Worm (Caenorhabditis elegans) whole organism, L4/young adult: ENCODE data around the gene let-99.

ENCODE experiments used
- W03F9.2 ChIP-seq: fragments of 150-350 bp; optimal IDR thresholded peaks from 2 replicates; lab custom pipeline; 2014; ENCODE audit warnings: missing biosample characterization, missing genetic modification characterization
- dao-5 ChIP-seq: sonication (generic microtip); optimal IDR thresholded peaks from 2 replicates; lab custom pipeline; 2016; ENCODE audit warnings: missing genotype, missing genetic modification characterization, moderate library complexity, missing compliant biosample characterization
- him-1 ChIP-seq: sonication (generic microtip); optimal IDR thresholded peaks from 2 replicates; lab custom pipeline; 2016; ENCODE audit warnings: missing genotype, missing genetic modification reagents, missing genetic modification characterization, missing compliant biosample characterization

Gene let-99

DNA sequence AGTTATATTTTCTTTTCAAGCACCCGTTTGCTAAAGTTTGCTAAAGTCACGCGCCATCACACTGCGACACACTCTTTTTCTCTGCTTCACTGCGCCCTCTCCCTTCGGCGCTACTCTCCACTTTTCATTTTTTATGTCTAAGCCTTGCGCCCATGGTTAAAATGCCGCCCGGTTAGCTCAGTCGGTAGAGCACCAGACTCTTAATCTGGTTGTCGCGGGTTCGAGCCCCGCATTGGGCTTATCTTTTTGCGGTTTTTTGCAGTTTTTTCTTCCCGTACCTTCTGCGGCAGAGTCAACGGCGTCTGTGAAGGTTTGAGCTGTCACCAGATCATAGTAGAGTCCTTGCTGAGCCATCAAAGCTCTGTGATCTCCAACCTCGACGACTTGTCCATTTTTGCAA, 26.9 kb downstream of the let-99 start:
- peak; percentile 74 for TF ChIP-seq him-1 (tag; lab: Kevin White, UChicago)
- peak; percentile 52 for TF ChIP-seq dao-5 (tag; lab: Kevin White, UChicago)
- TF ChIP-seq W03F9.2 (tag; lab: Kevin White, UChicago), result no peak

DNA sequence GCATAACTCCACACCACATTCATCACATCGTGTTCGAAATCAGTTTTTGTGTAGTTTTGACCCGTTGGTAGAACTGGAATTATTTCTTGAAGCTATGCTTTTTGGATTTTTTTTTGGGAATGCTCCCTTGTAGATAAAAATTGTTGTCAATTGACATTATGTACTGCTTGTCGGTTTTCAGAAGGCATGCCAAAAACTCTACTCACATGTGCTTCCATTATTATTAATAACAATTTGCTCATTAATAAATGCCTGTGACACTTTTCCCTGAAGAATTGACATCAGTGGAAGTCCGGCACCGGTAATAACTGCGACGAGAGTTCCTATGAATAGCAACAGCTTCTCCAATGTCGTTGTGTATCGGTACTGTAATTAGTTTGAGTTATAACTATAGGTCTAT, 29.3 kb downstream of the let-99 start:
- TF ChIP-seq him-1 (tag; lab: Kevin White, UChicago) (no peak), dao-5 (tag; lab: Kevin White, UChicago) (no peak), W03F9.2 (tag; lab: Kevin White, UChicago) (no peak)

DNA sequence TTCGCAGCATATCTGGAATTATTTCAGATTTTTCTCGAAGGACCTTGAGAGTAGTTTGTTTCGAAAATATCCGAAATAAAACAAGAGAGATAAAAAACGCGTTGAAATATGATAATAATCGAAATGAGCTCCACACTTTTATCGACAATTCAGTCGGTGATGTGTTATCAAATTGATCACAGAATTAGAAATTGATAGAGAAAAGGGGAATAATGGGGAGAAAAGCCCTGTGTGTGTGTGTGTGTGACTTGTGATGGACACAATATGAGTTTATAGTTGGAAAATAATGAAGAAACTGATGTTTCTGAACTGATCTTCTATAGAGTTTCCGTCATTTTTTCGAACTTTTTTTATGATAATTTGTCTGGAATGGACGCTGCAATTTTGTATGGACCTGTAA, 31.5 kb downstream of the let-99 start, which contains the start of gene pgp-1:
pgp-1 (minus strand) TSS at position 12 of the 400 bp plus-strand sequence.
- TF ChIP-seq him-1 (tag; lab: Kevin White, UChicago) (no peak), dao-5 (tag; lab: Kevin White, UChicago) (no peak), W03F9.2 (tag; lab: Kevin White, UChicago) (no peak)

DNA sequence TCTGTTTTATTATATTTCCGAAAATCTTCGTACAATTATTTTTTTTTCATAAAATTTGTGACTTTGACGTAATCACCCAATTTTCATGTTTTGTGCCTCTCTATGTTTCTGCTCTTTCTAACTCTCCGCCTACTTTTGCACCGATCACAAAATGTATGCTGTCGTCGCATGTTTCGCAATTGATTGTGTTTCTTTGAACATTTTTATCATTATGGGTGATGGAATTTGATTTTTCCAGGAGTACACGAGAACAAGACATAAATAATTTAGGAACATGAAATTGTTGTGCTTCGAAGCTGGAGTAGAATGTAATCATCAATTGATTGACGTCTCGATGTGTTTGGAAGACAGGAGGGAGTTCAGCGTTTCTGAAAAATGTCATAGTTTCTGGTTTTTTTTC, 33.3 kb downstream of the let-99 start:
- TF ChIP-seq him-1 (tag; lab: Kevin White, UChicago) (no peak), dao-5 (tag; lab: Kevin White, UChicago) (no peak), W03F9.2 (tag; lab: Kevin White, UChicago) (no peak)

DNA sequence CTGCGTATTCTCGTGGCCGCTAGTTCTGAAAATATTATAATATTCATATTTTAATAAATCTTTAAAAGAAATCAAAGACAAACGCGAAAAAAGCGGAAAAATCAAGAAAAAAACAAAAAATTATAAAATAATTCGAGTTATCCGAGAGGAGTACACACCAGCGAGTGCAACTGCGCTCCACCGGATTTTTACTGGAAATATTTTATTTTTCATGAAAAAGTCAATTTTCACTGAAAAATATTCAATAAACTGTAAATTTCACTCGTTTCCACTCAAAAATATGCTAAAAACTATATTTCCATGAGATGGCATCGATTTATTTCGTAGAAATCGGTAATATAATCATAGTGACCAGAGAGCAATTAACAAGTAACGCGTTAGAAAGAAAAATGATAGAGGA, 37.8 kb downstream of the let-99 start, which contains the start of gene Y55D9A.2:
Y55D9A.2 (minus strand) TSS at position 31 of the 400 bp plus-strand sequence.
- peak; percentile 15 for TF ChIP-seq W03F9.2 (tag; lab: Kevin White, UChicago)
- no peak for TF ChIP-seq him-1 (tag; lab: Kevin White, UChicago)
- no peak for TF ChIP-seq dao-5 (tag; lab: Kevin White, UChicago)

DNA sequence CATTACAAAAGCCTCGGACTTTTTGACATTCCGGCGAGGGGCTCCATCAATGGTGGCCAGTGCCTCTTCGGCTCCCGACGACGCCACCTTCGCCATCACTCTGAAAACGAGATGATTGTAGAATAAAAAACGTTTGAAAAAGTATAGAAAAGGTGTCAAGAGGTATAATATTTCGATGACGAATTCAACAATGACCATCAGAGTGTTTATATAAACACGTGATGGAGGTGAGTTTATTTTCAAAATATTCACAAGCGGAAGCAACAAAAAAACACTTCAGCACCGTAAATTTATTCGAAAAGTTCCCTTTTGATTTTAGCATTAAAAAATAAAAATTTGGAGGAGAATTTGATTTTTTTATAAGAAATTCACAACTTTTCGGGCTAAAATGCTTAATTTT, 47.0 kb downstream of the let-99 start, which contains the start of gene efa-6:
efa-6 (minus strand) TSS at position 101 of the 400 bp plus-strand sequence.
- TF ChIP-seq W03F9.2 (tag; lab: Kevin White, UChicago) (no peak), dao-5 (tag; lab: Kevin White, UChicago) (no peak), him-1 (tag; lab: Kevin White, UChicago) (no peak)

DNA sequence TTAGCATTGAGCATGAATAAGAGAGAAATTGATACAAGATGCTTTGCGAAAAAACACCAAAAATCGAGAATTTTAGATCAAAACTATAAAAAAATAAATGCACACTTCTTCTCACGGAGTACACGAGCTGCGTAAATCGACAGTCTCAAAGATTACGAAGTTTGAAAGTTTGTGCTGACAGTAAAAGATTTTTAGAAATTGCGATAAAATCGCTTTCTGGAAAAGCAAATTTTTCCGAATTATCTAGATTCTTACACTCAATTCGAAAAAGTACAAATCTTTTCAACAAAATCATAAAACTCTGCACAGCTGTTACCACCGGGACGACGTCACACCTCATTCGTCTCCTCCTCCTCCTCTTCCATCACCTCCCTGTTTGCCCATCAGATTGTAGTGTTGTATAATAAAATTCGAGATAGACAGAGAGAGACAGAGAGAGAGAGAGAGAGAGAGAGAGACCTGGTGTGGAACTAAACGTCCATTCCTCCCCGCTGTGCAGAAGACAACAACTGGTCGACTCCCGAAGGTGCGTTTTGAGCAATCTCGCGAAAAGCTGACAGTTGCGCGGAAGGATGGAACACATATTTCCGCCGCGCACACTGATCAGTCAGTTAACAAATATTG, 47.6 kb downstream of the let-99 start:
- TF ChIP-seq W03F9.2 (tag; lab: Kevin White, UChicago) (no peak), dao-5 (tag; lab: Kevin White, UChicago) (no peak), him-1 (tag; lab: Kevin White, UChicago) (no peak)

DNA sequence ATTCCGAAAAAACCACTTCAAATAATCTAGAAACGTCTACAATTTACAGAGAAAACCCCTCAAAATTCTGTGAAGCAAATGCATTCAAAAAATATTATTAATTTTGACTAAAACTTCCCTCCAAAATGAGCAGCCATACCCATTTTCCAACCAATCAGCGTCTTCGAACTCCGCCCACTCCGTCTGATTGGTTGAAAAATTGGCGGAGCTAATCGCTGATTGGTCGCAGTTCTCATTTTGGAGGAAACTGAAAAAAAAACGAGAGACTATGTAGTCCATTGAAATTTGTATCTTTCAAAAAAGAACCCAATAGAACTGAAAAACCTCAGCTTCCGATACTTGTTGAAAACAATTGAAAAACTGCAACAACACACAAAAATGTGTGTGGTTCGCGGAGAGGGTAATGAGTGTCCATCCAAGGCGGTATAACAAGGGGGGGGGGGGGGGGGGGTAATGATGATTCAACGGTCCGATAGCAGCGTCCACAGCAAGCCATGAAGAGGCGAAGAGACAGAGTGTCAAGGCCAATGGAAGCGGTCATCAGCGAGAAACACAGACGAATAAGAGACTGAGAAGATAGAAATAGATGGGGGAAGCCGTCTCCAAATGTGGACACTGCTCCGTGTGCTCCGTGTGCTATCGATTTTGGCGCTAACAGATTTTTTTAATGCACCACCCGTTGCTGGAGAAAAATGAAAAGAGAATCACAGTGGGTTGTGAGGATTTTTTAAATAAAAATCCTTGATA, 49.5 kb downstream of the let-99 start:
- TF ChIP-seq dao-5 (tag; lab: Kevin White, UChicago), result no peak
- no peak for TF ChIP-seq W03F9.2 (tag; lab: Kevin White, UChicago)
- no peak for TF ChIP-seq him-1 (tag; lab: Kevin White, UChicago)

DNA sequence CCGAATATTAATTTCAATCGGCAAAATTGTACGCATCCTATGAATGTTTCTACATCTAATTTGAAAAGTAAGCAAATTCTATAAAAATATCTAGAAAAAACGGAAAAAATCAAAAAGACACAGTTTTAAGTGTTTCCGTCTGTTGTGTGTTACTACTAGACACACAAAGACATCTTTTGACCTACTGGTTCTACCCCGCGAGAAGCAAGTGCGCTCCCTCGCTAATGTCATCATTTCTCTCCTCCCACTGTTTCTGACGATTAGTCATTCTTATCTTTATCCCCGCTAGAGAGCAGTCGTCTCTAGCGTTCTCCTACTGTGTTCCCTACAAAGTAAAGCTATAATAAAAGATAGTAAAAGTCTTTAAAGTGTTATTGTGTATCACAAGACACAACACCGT, 50.3 kb downstream of the let-99 start:
- TF ChIP-seq W03F9.2 (tag; lab: Kevin White, UChicago) (no peak), him-1 (tag; lab: Kevin White, UChicago) (no peak), dao-5 (tag; lab: Kevin White, UChicago) (no peak)

DNA sequence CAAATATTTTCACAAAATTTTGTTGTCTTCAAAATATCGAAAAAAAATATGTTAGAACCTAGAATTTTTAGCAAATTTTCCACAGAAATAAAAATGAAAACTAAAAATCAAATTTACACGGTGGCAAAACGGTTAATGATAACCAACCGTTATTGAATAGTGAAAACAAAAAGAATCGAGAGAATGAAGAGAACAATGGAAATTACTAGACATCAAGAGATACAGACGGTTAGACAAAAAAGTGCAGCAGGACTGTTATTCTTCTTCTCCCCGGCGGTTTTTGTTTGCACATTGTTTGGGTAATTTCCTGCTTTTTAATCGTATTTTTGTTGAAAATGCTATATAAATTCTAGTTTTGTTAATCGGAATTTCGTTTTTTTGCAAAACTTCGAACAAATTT, 51.2 kb downstream of the let-99 start:
- no peak for TF ChIP-seq him-1 (tag; lab: Kevin White, UChicago)
- no peak for TF ChIP-seq W03F9.2 (tag; lab: Kevin White, UChicago)
- no peak for TF ChIP-seq dao-5 (tag; lab: Kevin White, UChicago)
